Worm (Caenorhabditis elegans) whole organism, L4 larva: ENCODE data around the gene vps-41.

Experiments used
- F10B5.3 ChIP-seq: sonication (generic microtip); optimal IDR thresholded peaks from 2 replicates; lab custom pipeline; 2016; ENCODE audit warnings: mild to moderate bottlenecking, missing genetic modification characterization, missing compliant biosample characterization
- F37D6.2 ChIP-seq: sonication (generic microtip); optimal IDR thresholded peaks from 2 replicates; lab custom pipeline; 2016; ENCODE audit warnings: mild to moderate bottlenecking, missing genetic modification characterization, missing compliant biosample characterization
- F49E8.2 ChIP-seq: sonication (generic microtip); optimal IDR thresholded peaks from 2 replicates; lab custom pipeline; 2016; ENCODE audit warnings: missing compliant biosample characterization, mild to moderate bottlenecking, missing genetic modification characterization, borderline replicate concordance
- R02D3.7 ChIP-seq: fragments of 150-350 bp; sonication (generic microtip); optimal IDR thresholded peaks from 3 replicates; lab custom pipeline; 2014; ENCODE audit warnings: missing biosample characterization, missing genetic modification characterization
- T26A8.4 ChIP-seq: fragments of 200-800 bp; sonication (Bioruptor generic); IDR thresholded peaks from 2 replicates; pipeline ENCODE4 v1.3.6; 2022; ENCODE audit warnings: missing genetic modification characterization, missing compliant biosample characterization
- Y48G9A.11 ChIP-seq: fragments of 200-800 bp; sonication (Bioruptor generic); IDR thresholded peaks from 2 replicates; pipeline ENCODE4 v1.3.6; 2022; ENCODE audit warnings: missing genetic modification reagents, missing genetic modification characterization, missing compliant biosample characterization
- aha-1 ChIP-seq: fragments of 150-350 bp; peaks from one replicate; lab custom pipeline; 2014; ENCODE audit warnings: missing biosample characterization, missing genetic modification characterization
- ceh-20 ChIP-seq: fragments of 200-800 bp; sonication (Bioruptor generic); IDR thresholded peaks from 2 replicates; pipeline ENCODE4 v1.3.6; 2022; ENCODE audit warnings: missing genetic modification reagents, missing genetic modification characterization, missing compliant biosample characterization
- ceh-32 ChIP-seq: sonication (generic microtip); optimal IDR thresholded peaks from 2 replicates; lab custom pipeline; 2016; ENCODE audit warnings: mild to moderate bottlenecking, missing genetic modification characterization, missing compliant biosample characterization; ENCODE audit not compliant: poor library complexity
- ceh-44 ChIP-seq: fragments of 200-800 bp; sonication (Bioruptor generic); IDR thresholded peaks from 2 replicates; pipeline ENCODE4 v1.3.6; 2022; ENCODE audit warnings: missing genetic modification reagents, missing genetic modification characterization, missing compliant biosample characterization
- ceh-82 ChIP-seq: sonication (generic microtip); optimal IDR thresholded peaks from 2 replicates; lab custom pipeline; 2017; ENCODE audit warnings: missing biosample characterization, missing genetic modification characterization
- daf-8 ChIP-seq: fragments of 200-800 bp; sonication (Bioruptor generic); IDR thresholded peaks from 2 replicates; pipeline ENCODE4 v1.3.6; 2022; ENCODE audit warnings: missing genetic modification characterization, missing compliant biosample characterization
- dpl-1 ChIP-seq: fragments of 150-350 bp; optimal IDR thresholded peaks from 2 replicates; lab custom pipeline; 2014; ENCODE audit warnings: missing biosample characterization, missing genetic modification reagents, missing genetic modification characterization
- duxl-1 ChIP-seq: sonication (generic microtip); optimal IDR thresholded peaks from 2 replicates; lab custom pipeline; 2016; ENCODE audit warnings: mild to moderate bottlenecking, missing genetic modification characterization, moderate library complexity, missing compliant biosample characterization; ENCODE audit not compliant: poor library complexity
- egl-43 ChIP-seq: fragments of 200-800 bp; sonication (Bioruptor generic); IDR thresholded peaks from 2 replicates; pipeline ENCODE4 v1.3.6; 2022; ENCODE audit warnings: missing genetic modification reagents, missing genetic modification characterization, missing compliant biosample characterization
- fos-1 ChIP-seq: fragments of 150-350 bp; optimal IDR thresholded peaks from 2 replicates; lab custom pipeline; 2014; ENCODE audit warnings: missing biosample characterization, missing genetic modification characterization
- gei-8 ChIP-seq: fragments of 200-800 bp; sonication (Bioruptor generic); optimal IDR thresholded peaks from 2 replicates; lab custom pipeline; 2018; ENCODE audit warnings: mild to moderate bottlenecking, missing genetic modification characterization, missing compliant biosample characterization
- hlh-30 ChIP-seq: sonication (generic microtip); optimal IDR thresholded peaks from 2 replicates; lab custom pipeline; 2017; ENCODE audit warnings: antibody characterized with exemption, mild to moderate bottlenecking, missing genetic modification characterization, missing compliant biosample characterization; ENCODE audit not compliant: insufficient read depth
- hmg-1.1 ChIP-seq: fragments of 200-800 bp; sonication (Bioruptor generic); IDR thresholded peaks from 2 replicates; pipeline ENCODE4 v1.3.6; 2022; ENCODE audit warnings: missing genetic modification reagents, missing genetic modification characterization, missing compliant biosample characterization
- lin-15B ChIP-seq: fragments of 150-350 bp; sonication (generic microtip); optimal IDR thresholded peaks from 3 replicates; lab custom pipeline; 2014; ENCODE audit warnings: missing biosample characterization, missing genetic modification characterization
- lin-39 ChIP-seq: fragments of 150-350 bp; optimal IDR thresholded peaks from 2 replicates; lab custom pipeline; 2014; ENCODE audit warnings: missing biosample characterization, missing genetic modification reagents, missing genetic modification characterization
- mdl-1 ChIP-seq, 2 experiments: fragments of 150-350 bp in 1 of 2; sonication (generic microtip) in 1 of 2; optimal IDR thresholded peaks; 2 replicates each; lab custom pipeline; 2014 to 2017; ENCODE audit warnings: missing biosample characterization in 2 of 2, missing genetic modification characterization in 2 of 2
- mep-1 ChIP-seq: fragments of 150-350 bp; sonication (generic microtip); optimal IDR thresholded peaks from 3 replicates; lab custom pipeline; 2014; ENCODE audit warnings: missing biosample characterization, missing genetic modification characterization
- mes-2 ChIP-seq: sonication (generic microtip); optimal IDR thresholded peaks from 2 replicates; lab custom pipeline; 2016; ENCODE audit warnings: missing genotype, mild to moderate bottlenecking, missing genetic modification characterization, missing compliant biosample characterization; ENCODE audit not compliant: poor library complexity, severe bottlenecking
- mxl-2 ChIP-seq: fragments of 200-800 bp; sonication (Bioruptor generic); conservative IDR thresholded peaks from 2 replicates; pipeline ENCODE4 v1.3.6; 2022; ENCODE audit warnings: missing genetic modification reagents, missing genetic modification characterization, missing compliant biosample characterization
- nhr-10 ChIP-seq: fragments of 150-350 bp; optimal IDR thresholded peaks from 2 replicates; lab custom pipeline; 2014; ENCODE audit warnings: missing biosample characterization, missing genetic modification characterization
- nhr-102 ChIP-seq: sonication (generic microtip); optimal IDR thresholded peaks from 2 replicates; lab custom pipeline; 2016; ENCODE audit warnings: mild to moderate bottlenecking, missing genetic modification characterization, moderate library complexity, missing compliant biosample characterization
- nhr-111 ChIP-seq: fragments of 200-800 bp; sonication (Bioruptor generic); optimal IDR thresholded peaks from 2 replicates; lab custom pipeline; 2018; ENCODE audit warnings: mild to moderate bottlenecking, missing genetic modification characterization, missing compliant biosample characterization
- nhr-25 ChIP-seq: sonication (generic microtip); optimal IDR thresholded peaks from 2 replicates; lab custom pipeline; 2017; ENCODE audit warnings: missing genetic modification characterization, mild to moderate bottlenecking, missing compliant biosample characterization, antibody characterized with exemption, moderate library complexity, borderline replicate concordance; ENCODE audit not compliant: insufficient read depth
- nhr-42 ChIP-seq: fragments of 200-800 bp; sonication (Bioruptor generic); IDR thresholded peaks from 2 replicates; pipeline ENCODE4 v1.3.6; 2022; ENCODE audit warnings: missing genetic modification characterization, missing compliant biosample characterization
- nhr-76 ChIP-seq: fragments of 150-350 bp; optimal IDR thresholded peaks from 2 replicates; lab custom pipeline; 2014; ENCODE audit warnings: missing biosample characterization, missing genetic modification characterization
- nhr-77 ChIP-seq: fragments of 150-350 bp; optimal IDR thresholded peaks from 2 replicates; lab custom pipeline; 2014; ENCODE audit warnings: missing biosample characterization, missing genetic modification characterization
- pha-4 ChIP-seq, 2 experiments: fragments of 150-350 bp in 1 of 2; fragments of 200-800 bp in 1 of 2; sonication (Bioruptor generic) in 1 of 2; IDR thresholded peaks in 1 of 2; optimal IDR thresholded peaks in 1 of 2; 2 replicates each; pipeline versions ENCODE4 v1.3.6 to Lab custom; 2014 to 2022; ENCODE audit warnings: missing genetic modification characterization in 2 of 2, missing genetic modification reagents in 2 of 2, missing biosample characterization in 1 of 2, missing compliant biosample characterization in 1 of 2
- php-3 ChIP-seq: fragments of 200-800 bp; sonication (Bioruptor generic); IDR thresholded peaks from 2 replicates; pipeline ENCODE4 v1.3.6; 2022; ENCODE audit warnings: missing genetic modification reagents, missing genetic modification characterization, missing compliant biosample characterization
- pqm-1 ChIP-seq: sonication (generic microtip); optimal IDR thresholded peaks from 2 replicates; lab custom pipeline; 2017; ENCODE audit warnings: missing biosample characterization, missing genetic modification characterization
- saeg-2 ChIP-seq: fragments of 200-800 bp; sonication (Bioruptor generic); IDR thresholded peaks from 2 replicates; pipeline ENCODE4 v1.3.6; 2022; ENCODE audit warnings: missing genetic modification reagents, missing genetic modification characterization, missing compliant biosample characterization
- skn-1 ChIP-seq: fragments of 150-350 bp; optimal IDR thresholded peaks from 2 replicates; lab custom pipeline; 2014; ENCODE audit warnings: missing biosample characterization, missing genetic modification characterization
- spr-3 ChIP-seq: fragments of 200-800 bp; sonication (Bioruptor generic); optimal IDR thresholded peaks from 2 replicates; lab custom pipeline; 2018; ENCODE audit warnings: mild to moderate bottlenecking, missing genetic modification characterization, missing compliant biosample characterization
- unc-62 ChIP-seq, 3 experiments: fragments of 150-350 bp in 1 of 3; sonication (generic microtip); optimal IDR thresholded peaks in 2 of 3; peaks in 1 of 3; 1 replicate in 1 of 3; 2 replicates in 2 of 3; lab custom pipeline; 2014 to 2017; ENCODE audit warnings: missing biosample characterization in 3 of 3, missing genetic modification characterization in 3 of 3, missing genetic modification reagents in 3 of 3, missing genotype in 1 of 3
- vab-7 ChIP-seq: fragments of 200-800 bp; sonication (Bioruptor generic); IDR thresholded peaks from 2 replicates; pipeline ENCODE4 v1.3.6; 2022; ENCODE audit warnings: missing genetic modification reagents, missing genetic modification characterization, missing compliant biosample characterization
- zag-1 ChIP-seq: fragments of 150-350 bp; optimal IDR thresholded peaks from 2 replicates; lab custom pipeline; 2014; ENCODE audit warnings: missing biosample characterization, missing genetic modification characterization
- zip-2 ChIP-seq: fragments of 150-350 bp; optimal IDR thresholded peaks from 2 replicates; lab custom pipeline; 2014; ENCODE audit warnings: missing biosample characterization, missing genetic modification characterization
- ztf-7 ChIP-seq: fragments of 150-350 bp; optimal IDR thresholded peaks from 2 replicates; lab custom pipeline; 2014; ENCODE audit warnings: missing biosample characterization, missing genetic modification characterization

The vps-41 gene

ce11 chrX:5275209-5275608, 8.4 kb upstream of the vps-41 start, which contains the start of gene hst-6 (continued):
- no peak for TF ChIP-seq nhr-111 (GFP tag; lab: Kevin White, UChicago)
- TF ChIP-seq unc-62 (GFP tag; optimal IDR thresholded peaks at IDR 0.05 in 1 of 2; lab: Kevin White, UChicago), result peak in 1 of 2 experiments; percentile 98
- no peak for TF ChIP-seq unc-62 (tag; optimal IDR thresholded peaks at IDR 0.05; lab: Kevin White, UChicago)
- TF ChIP-seq mep-1, result peak; percentile 86
- TF ChIP-seq fos-1 (tag; lab: Kevin White, UChicago), result no peak
- TF ChIP-seq aha-1 (tag; lab: Kevin White, UChicago), result peak; percentile 91
- peak; percentile 68 for TF ChIP-seq egl-43 (GFP tag; lab: Robert Waterston, UW)
- 0 out of 2 replicates have a peak, but pooled peaks have one; percentile 15 for TF ChIP-seq vab-7
- no peak for TF ChIP-seq lin-39 (tag; lab: Kevin White, UChicago)
- TF ChIP-seq ceh-44 (GFP tag; lab: Robert Waterston, UW), result no peak
- peak; percentile 78 for TF ChIP-seq hmg-1.1 (GFP tag; lab: Robert Waterston, UW)
- peak; percentile 82 for TF ChIP-seq mes-2 (tag; lab: Kevin White, UChicago)
- TF ChIP-seq ceh-82 (tag; lab: Kevin White, UChicago), result no peak
- no peak for TF ChIP-seq zag-1 (tag; lab: Kevin White, UChicago)
- no peak for TF ChIP-seq Y48G9A.11 (GFP tag; lab: Robert Waterston, UW)
- 0 out of 2 replicates have a peak, but pooled peaks have one; percentile 41 for TF ChIP-seq pha-4 (GFP tag; IDR thresholded peaks at IDR 0.05; lab: Robert Waterston, UW)
- TF ChIP-seq pha-4 (tag; optimal IDR thresholded peaks at IDR 0.05; lab: Kevin White, UChicago), result no peak
- TF ChIP-seq mdl-1 (tag; optimal IDR thresholded peaks at IDR 0.05; lab: Kevin White, UChicago), result peak in 1 of 2 experiments; percentile 50
- TF ChIP-seq zip-2 (tag; lab: Kevin White, UChicago), result peak; percentile 21

ce11 chrX:5276772-5277171, 6.9 kb upstream of the vps-41 start:
- TF ChIP-seq nhr-42 (GFP tag; lab: Robert Waterston, UW), result no peak
- TF ChIP-seq F37D6.2, result no peak
- TF ChIP-seq unc-62 (GFP tag; optimal IDR thresholded peaks at IDR 0.05 in 1 of 2; lab: Kevin White, UChicago), result peak in 1 of 2 experiments; percentile 32
- TF ChIP-seq unc-62 (tag; optimal IDR thresholded peaks at IDR 0.05; lab: Kevin White, UChicago), result no peak
- TF ChIP-seq aha-1 (tag; lab: Kevin White, UChicago), result peak; percentile 78
- no peak for TF ChIP-seq nhr-10 (tag; lab: Kevin White, UChicago)

- TF ChIP-seq vab-7, result no peak
- TF ChIP-seq nhr-76 (tag; lab: Kevin White, UChicago), result no peak
- TF ChIP-seq Y48G9A.11 (GFP tag; lab: Robert Waterston, UW), result no peak
- no peak for TF ChIP-seq nhr-102 (tag; lab: Kevin White, UChicago)
- no peak for TF ChIP-seq nhr-77 (tag; lab: Kevin White, UChicago)
- TF ChIP-seq gei-8, result no peak
- no peak for TF ChIP-seq mes-2 (tag; lab: Kevin White, UChicago)
- TF ChIP-seq saeg-2 (GFP tag; lab: Robert Waterston, UW), result no peak
- no peak for TF ChIP-seq daf-8
- no peak for TF ChIP-seq nhr-25 (tag; lab: Kevin White, UChicago)
- TF ChIP-seq nhr-111 (GFP tag; lab: Kevin White, UChicago), result no peak
- no peak for TF ChIP-seq R02D3.7 (tag; lab: Kevin White, UChicago)
- no peak for TF ChIP-seq ceh-20 (GFP tag; lab: Robert Waterston, UW)
- TF ChIP-seq lin-15B, result no peak
- no peak for TF ChIP-seq php-3 (GFP tag; lab: Robert Waterston, UW)
These were observed 5.4 kb upstream of the vps-41 start for ce11 chrX:5278249-5278648.

- no peak for TF ChIP-seq nhr-42 (GFP tag; lab: Robert Waterston, UW)
- peak; percentile 71 for TF ChIP-seq hlh-30 (tag; lab: Kevin White, UChicago)
- no peak for TF ChIP-seq F10B5.3
- peak; percentile 53 for TF ChIP-seq mes-2 (tag; lab: Kevin White, UChicago)
- TF ChIP-seq pqm-1 (tag; lab: Kevin White, UChicago), result peak; percentile 15
- no peak for TF ChIP-seq skn-1 (tag; lab: Kevin White, UChicago)
- TF ChIP-seq ztf-7, result no peak
- TF ChIP-seq dpl-1 (GFP tag; lab: Kevin White, UChicago), result peak; percentile 34
- TF ChIP-seq T26A8.4, result 0 out of 2 replicates have a peak, but pooled peaks have one; percentile 32
- no peak for TF ChIP-seq F49E8.2 (tag; lab: Kevin White, UChicago)
- TF ChIP-seq hmg-1.1 (GFP tag; lab: Robert Waterston, UW), result no peak
- no peak for TF ChIP-seq ceh-20 (GFP tag; lab: Robert Waterston, UW)
- TF ChIP-seq duxl-1 (tag; lab: Kevin White, UChicago), result peak; percentile 2
- TF ChIP-seq spr-3 (GFP tag; lab: Kevin White, UChicago), result no peak
- no peak for TF ChIP-seq ceh-32
- TF ChIP-seq mxl-2 (GFP tag; lab: Robert Waterston, UW), result no peak
These were observed 4.4 kb upstream of the vps-41 start, which contains the start of gene Y34B4A.2 for ce11 chrX:5279170-5279635. Gene Y34B4A.2, plus strand, starts transcription at chrX:5279497.
